Worm (Caenorhabditis elegans) whole organism, late embryonic: ENCODE results near the gene C42D4.19.
A peak's percentile ranks its signal among the peaks of the same experiment; 100 is the strongest.

ENCODE experiments used
- C08G9.2 ChIP-seq: sonication (generic microtip); optimal IDR thresholded peaks from 2 replicates; lab custom pipeline; 2016; ENCODE audit warnings: mild to moderate bottlenecking, missing genetic modification characterization, moderate library complexity, missing compliant biosample characterization
- C38D4.7 ChIP-seq: fragments of 200-800 bp; sonication (Bioruptor generic); optimal IDR thresholded peaks from 2 replicates; lab custom pipeline; 2018; ENCODE audit warnings: mild to moderate bottlenecking, missing genetic modification characterization, moderate library complexity, missing compliant biosample characterization
- F13H6.1 ChIP-seq: sonication (generic microtip); optimal IDR thresholded peaks from 2 replicates; lab custom pipeline; 2016; ENCODE audit warnings: missing genetic modification characterization, missing compliant biosample characterization
- K09A11.1 ChIP-seq: sonication (generic microtip); optimal IDR thresholded peaks from 2 replicates; lab custom pipeline; 2017; ENCODE audit warnings: antibody characterized with exemption, mild to moderate bottlenecking, missing genetic modification characterization, missing compliant biosample characterization; ENCODE audit not compliant: insufficient read depth
- T23F11.4 ChIP-seq: fragments of 200-800 bp; sonication (Bioruptor generic); optimal IDR thresholded peaks from 2 replicates; lab custom pipeline; 2018; ENCODE audit warnings: mild to moderate bottlenecking, missing genetic modification characterization, missing compliant biosample characterization
- ama-1 ChIP-seq: fragments of 150-350 bp; optimal IDR thresholded peaks from 2 replicates; lab custom pipeline; 2014
- ceh-14 ChIP-seq: sonication (generic microtip); optimal IDR thresholded peaks from 2 replicates; lab custom pipeline; 2016; ENCODE audit warnings: missing genotype, missing genetic modification characterization, missing compliant biosample characterization
- ceh-18 ChIP-seq: sonication (generic microtip); optimal IDR thresholded peaks from 2 replicates; lab custom pipeline; 2016; ENCODE audit warnings: missing genetic modification characterization, missing compliant biosample characterization
- ceh-19 ChIP-seq: fragments of 200-800 bp; sonication (Bioruptor generic); optimal IDR thresholded peaks from 2 replicates; lab custom pipeline; 2018; ENCODE audit warnings: mild to moderate bottlenecking, missing genetic modification characterization, missing compliant biosample characterization
- ceh-2 ChIP-seq: sonication (generic microtip); optimal IDR thresholded peaks from 2 replicates; lab custom pipeline; 2016; ENCODE audit warnings: missing genotype, missing genetic modification characterization, missing compliant biosample characterization
- ceh-22 ChIP-seq: sonication (generic microtip); optimal IDR thresholded peaks from 2 replicates; lab custom pipeline; 2017; ENCODE audit warnings: missing biosample characterization, missing genetic modification characterization
- ceh-31 ChIP-seq: sonication (generic microtip); optimal IDR thresholded peaks from 2 replicates; lab custom pipeline; 2016; ENCODE audit warnings: missing genetic modification characterization, missing compliant biosample characterization
- ceh-34 ChIP-seq: sonication (generic microtip); optimal IDR thresholded peaks from 2 replicates; lab custom pipeline; 2016; ENCODE audit warnings: mild to moderate bottlenecking, missing genetic modification characterization, missing compliant biosample characterization
- ceh-48 ChIP-seq: sonication (generic microtip); optimal IDR thresholded peaks from 2 replicates; lab custom pipeline; 2016; ENCODE audit warnings: missing genetic modification characterization, inconsistent platforms, missing compliant biosample characterization
- ceh-6 ChIP-seq: fragments of 200-800 bp; sonication (Bioruptor generic); optimal IDR thresholded peaks from 2 replicates; lab custom pipeline; 2018; ENCODE audit warnings: mild to moderate bottlenecking, missing genetic modification characterization, missing compliant biosample characterization
- elt-2 ChIP-seq: sonication (generic microtip); optimal IDR thresholded peaks from 2 replicates; lab custom pipeline; 2016; ENCODE audit warnings: missing genetic modification reagents, missing genetic modification characterization, missing compliant biosample characterization
- elt-4 ChIP-seq: sonication (generic microtip); optimal IDR thresholded peaks from 2 replicates; lab custom pipeline; 2016; ENCODE audit warnings: missing genetic modification characterization, missing compliant biosample characterization
- fax-1 ChIP-seq: sonication (generic microtip); optimal IDR thresholded peaks from 2 replicates; lab custom pipeline; 2016; ENCODE audit warnings: missing genotype, missing genetic modification characterization, missing compliant biosample characterization
- fkh-6 ChIP-seq: sonication (generic microtip); optimal IDR thresholded peaks from 2 replicates; lab custom pipeline; 2016; ENCODE audit warnings: missing genetic modification characterization, missing compliant biosample characterization
- gmeb-2 ChIP-seq: sonication (generic microtip); optimal IDR thresholded peaks from 2 replicates; lab custom pipeline; 2016; ENCODE audit warnings: missing genetic modification characterization, inconsistent platforms, missing compliant biosample characterization
- hlh-13 ChIP-seq: fragments of 200-800 bp; sonication (Bioruptor generic); optimal IDR thresholded peaks from 2 replicates; lab custom pipeline; 2018; ENCODE audit warnings: mild to moderate bottlenecking, missing genetic modification characterization, missing compliant biosample characterization
- lin-11 ChIP-seq: fragments of 200-800 bp; sonication (Bioruptor generic); optimal IDR thresholded peaks from 2 replicates; lab custom pipeline; 2018; ENCODE audit warnings: mild to moderate bottlenecking, missing genetic modification characterization, missing compliant biosample characterization
- mec-3 ChIP-seq: sonication (generic microtip); optimal IDR thresholded peaks from 2 replicates; lab custom pipeline; 2016; ENCODE audit warnings: borderline replicate concordance, missing genetic modification characterization, missing compliant biosample characterization
- nfya-1 ChIP-seq: sonication (generic microtip); optimal IDR thresholded peaks from 2 replicates; lab custom pipeline; 2017; ENCODE audit warnings: missing genetic modification characterization, mild to moderate bottlenecking, missing compliant biosample characterization, antibody characterized with exemption, moderate library complexity
- nhr-232 ChIP-seq: sonication (generic microtip); optimal IDR thresholded peaks from 2 replicates; lab custom pipeline; 2016; ENCODE audit warnings: missing genetic modification characterization, missing compliant biosample characterization
- npax-4 ChIP-seq: sonication (generic microtip); optimal IDR thresholded peaks from 2 replicates; lab custom pipeline; 2016; ENCODE audit warnings: missing genetic modification characterization, missing compliant biosample characterization
- odd-2 ChIP-seq: sonication (generic microtip); optimal IDR thresholded peaks from 2 replicates; lab custom pipeline; 2017; ENCODE audit warnings: antibody characterized with exemption, mild to moderate bottlenecking, missing genetic modification characterization, missing compliant biosample characterization
- pag-3 ChIP-seq: sonication (generic microtip); optimal IDR thresholded peaks from 2 replicates; lab custom pipeline; 2016; ENCODE audit warnings: missing compliant biosample characterization, missing genetic modification characterization, borderline replicate concordance
- pqm-1 ChIP-seq: sonication (generic microtip); optimal IDR thresholded peaks from 2 replicates; lab custom pipeline; 2016; ENCODE audit warnings: missing genetic modification characterization, missing compliant biosample characterization
- pros-1 ChIP-seq: fragments of 150-350 bp; optimal IDR thresholded peaks from 2 replicates; lab custom pipeline; 2014; ENCODE audit warnings: missing biosample characterization, missing genetic modification reagents, missing genetic modification characterization
- sdc-2 ChIP-seq: sonication (generic microtip); optimal IDR thresholded peaks from 2 replicates; lab custom pipeline; 2016; ENCODE audit warnings: missing genotype, missing genetic modification characterization, missing compliant biosample characterization
- syd-9 ChIP-seq: sonication (generic microtip); optimal IDR thresholded peaks from 2 replicates; lab custom pipeline; 2016; ENCODE audit warnings: mild to moderate bottlenecking, missing genetic modification characterization, moderate library complexity, missing compliant biosample characterization
- tbx-2 ChIP-seq: sonication (generic microtip); optimal IDR thresholded peaks from 2 replicates; lab custom pipeline; 2016; ENCODE audit warnings: missing genetic modification characterization, missing compliant biosample characterization
- ttx-3 ChIP-seq: sonication (generic microtip); optimal IDR thresholded peaks from 2 replicates; lab custom pipeline; 2016; ENCODE audit warnings: missing genetic modification reagents, missing genetic modification characterization, missing compliant biosample characterization
- unc-55 ChIP-seq: sonication (generic microtip); optimal IDR thresholded peaks from 2 replicates; lab custom pipeline; 2017; ENCODE audit warnings: missing biosample characterization, missing genetic modification reagents, missing genetic modification characterization
- unc-86 ChIP-seq: sonication (generic microtip); optimal IDR thresholded peaks from 2 replicates; lab custom pipeline; 2016; ENCODE audit warnings: missing genetic modification characterization, missing compliant biosample characterization

Gene C42D4.19

ce11 chrIV:7190409-7190808, 15.0 kb downstream of the C42D4.19 start:
- TF ChIP-seq ceh-18 (tag; lab: Kevin White, UChicago) = no peak
- peak; percentile 49 for TF ChIP-seq elt-2 (tag; lab: Kevin White, UChicago)

ce11 chrIV:7191745-7192144, 16.3 kb downstream of the C42D4.19 start, which contains the start of gene R13A1.5:
R13A1.5 (minus strand) TSS chrIV:7191845.
- TF ChIP-seq tbx-2 (tag; lab: Kevin White, UChicago) (no peak), ceh-48 (no peak)

- TF ChIP-seq C38D4.7 (no peak), odd-2 (tag; lab: Kevin White, UChicago) (no peak)
Observed at ce11 chrIV:7195734-7196133, 20.3 kb downstream of the C42D4.19 start, which contains the start of gene best-16. best-16 (minus strand) TSS chrIV:7195834.

ce11 chrIV:7196853-7197252, 21.4 kb downstream of the C42D4.19 start, which contains the start of gene unc-8:
unc-8 (plus strand) TSS chrIV:7197153.
- TF ChIP-seq ceh-2 (tag; lab: Kevin White, UChicago) (no peak), lin-11 (tag; lab: Kevin White, UChicago) (no peak), nhr-232 (no peak), npax-4 (no peak), ceh-22 (tag; lab: Kevin White, UChicago) (no peak), ceh-31 (tag; lab: Kevin White, UChicago) (no peak), elt-4 (no peak), syd-9 (tag; lab: Kevin White, UChicago) (no peak), C08G9.2 (tag; lab: Kevin White, UChicago) (no peak), unc-55 (GFP tag; lab: Kevin White, UChicago) (no peak), ceh-6 (GFP tag; lab: Kevin White, UChicago) (no peak), ceh-34 (tag; lab: Kevin White, UChicago) (no peak), ama-1 (no peak), F13H6.1 (tag; lab: Kevin White, UChicago) (no peak), hlh-13 (GFP tag; lab: Kevin White, UChicago) (no peak)
- TF ChIP-seq, all 69 proteins: peak for 0

ce11 chrIV:7203696-7204095, 28.2 kb downstream of the C42D4.19 start, which contains the start of gene R13A1.3:
R13A1.3 (plus strand) TSS chrIV:7203996.
- TF ChIP-seq pros-1 (tag; lab: Kevin White, UChicago) (no peak), C08G9.2 (tag; lab: Kevin White, UChicago) (no peak), ceh-2 (tag; lab: Kevin White, UChicago) (no peak), ceh-18 (tag; lab: Kevin White, UChicago) (no peak)
- TF ChIP-seq, all 69 proteins: peak for 0

- no peak for TF ChIP-seq ceh-18 (tag; lab: Kevin White, UChicago)
- no peak for TF ChIP-seq pros-1 (tag; lab: Kevin White, UChicago)
- TF ChIP-seq F13H6.1 (tag; lab: Kevin White, UChicago) = no peak
- TF ChIP-seq T23F11.4 (GFP tag; lab: Kevin White, UChicago) = no peak
- TF ChIP-seq ceh-14 (tag; lab: Kevin White, UChicago) = no peak
Observed at ce11 chrIV:7205969-7206368, 30.5 kb downstream of the C42D4.19 start, which contains the start of gene kcc-1. kcc-1 (plus strand) TSS chrIV:7206269.

ce11 chrIV:7208961-7209360, 33.5 kb downstream of the C42D4.19 start:
- TF ChIP-seq unc-86 (tag; lab: Kevin White, UChicago) (no peak), pqm-1 (tag; lab: Kevin White, UChicago) (no peak), fkh-6 (tag; lab: Kevin White, UChicago) (no peak), nfya-1 (no peak), K09A11.1 (no peak), mec-3 (no peak), ceh-19 (GFP tag; lab: Kevin White, UChicago) (no peak), syd-9 (tag; lab: Kevin White, UChicago) (no peak), ceh-6 (GFP tag; lab: Kevin White, UChicago) (no peak), pag-3 (tag; lab: Kevin White, UChicago) (no peak), ttx-3 (no peak), fax-1 (no peak), odd-2 (tag; lab: Kevin White, UChicago) (no peak), sdc-2 (tag; lab: Kevin White, UChicago) (no peak), ceh-18 (tag; lab: Kevin White, UChicago) (no peak), gmeb-2 (tag; lab: Kevin White, UChicago) (no peak), ceh-2 (tag; lab: Kevin White, UChicago) (no peak), ama-1 (no peak), elt-4 (no peak)
- TF ChIP-seq, all 69 proteins: peak for 0
